Fruit fly (Drosophila melanogaster) whole organism, embryonic: ENCODE measurements around the gene Nsun2.

Experiments used
- ATbp ChIP-seq: fragments of 200-800 bp; sonication (Bioruptor generic); optimal IDR thresholded peaks from 2 replicates; lab custom pipeline; 2017; ENCODE audit warnings: missing biosample characterization, mild to moderate bottlenecking, missing genetic modification characterization, missing genetic modification reagents
- Adf1 ChIP-seq: fragments of 200-800 bp; sonication (Bioruptor generic); IDR thresholded peaks from 2 replicates; pipeline ENCODE4 v1.3.6; 2022; ENCODE audit warnings: missing biosample characterization, missing genetic modification characterization
- B-H1 ChIP-seq: fragments of 200-800 bp; sonication (Bioruptor generic); IDR thresholded peaks from 3 replicates; pipeline ENCODE4 v1.3.6; 2022; ENCODE audit warnings: missing biosample characterization, missing genetic modification characterization
- Blimp-1 ChIP-seq: fragments of 200-800 bp; sonication (Bioruptor generic); optimal IDR thresholded peaks from 3 replicates; lab custom pipeline; 2018; ENCODE audit warnings: missing biosample characterization, missing genetic modification characterization, mild to moderate bottlenecking, moderate library complexity, missing genetic modification reagents
- Bteb2 ChIP-seq: fragments of 200-800 bp; sonication (Bioruptor generic); optimal IDR thresholded peaks from 2 replicates; lab custom pipeline; 2016; ENCODE audit warnings: missing biosample characterization, missing genetic modification characterization
- CG11456 ChIP-seq: fragments of 200-800 bp; sonication (Bioruptor generic); IDR thresholded peaks from 3 replicates; pipeline ENCODE4 v1.3.6; 2022; ENCODE audit warnings: missing biosample characterization, missing genetic modification characterization
- CG11723 ChIP-seq: fragments of 200-800 bp; sonication (Bioruptor generic); optimal IDR thresholded peaks from 2 replicates; lab custom pipeline; 2017; ENCODE audit warnings: missing biosample characterization, mild to moderate bottlenecking, missing genetic modification characterization
- CG13894 ChIP-seq: fragments of 200-800 bp; sonication (Bioruptor generic); optimal IDR thresholded peaks from 3 replicates; lab custom pipeline; 2018; ENCODE audit warnings: missing biosample characterization, mild to moderate bottlenecking, missing genetic modification characterization, moderate library complexity
- CG14441 ChIP-seq: fragments of 200-800 bp; sonication (Bioruptor generic); IDR thresholded peaks from 2 replicates; pipeline ENCODE4 v1.3.6; 2022; ENCODE audit warnings: missing biosample characterization, missing genetic modification characterization
- CG1603 ChIP-seq: fragments of 200-800 bp; sonication (Bioruptor generic); optimal IDR thresholded peaks from 2 replicates; lab custom pipeline; 2019; ENCODE audit warnings: missing biosample characterization, mild to moderate bottlenecking, missing genetic modification characterization, moderate library complexity
- CG17829 ChIP-seq: fragments of 200-800 bp; optimal IDR thresholded peaks from 2 replicates; lab custom pipeline; 2019; ENCODE audit warnings: missing biosample characterization, mild to moderate bottlenecking, missing genetic modification characterization, moderate library complexity
- CG2116 ChIP-seq: fragments of 200-800 bp; sonication (Bioruptor generic); optimal IDR thresholded peaks from 3 replicates; lab custom pipeline; 2018; ENCODE audit warnings: missing biosample characterization, mild to moderate bottlenecking, missing genetic modification characterization
- CG31441 ChIP-seq: fragments of 200-800 bp; sonication (Bioruptor generic); IDR thresholded peaks from 2 replicates; pipeline ENCODE4 v1.3.6; 2022; ENCODE audit warnings: missing biosample characterization, missing genetic modification characterization
- CG34422 ChIP-seq: fragments of 200-800 bp; sonication (Bioruptor generic); IDR thresholded peaks from 3 replicates; pipeline ENCODE4 v1.3.6; 2022; ENCODE audit warnings: missing biosample characterization, missing genetic modification characterization
- CG43689 ChIP-seq: fragments of 200-800 bp; sonication (Bioruptor generic); IDR thresholded peaks from 2 replicates; pipeline ENCODE4 v1.3.6; 2022; ENCODE audit warnings: missing biosample characterization, missing genetic modification characterization
- CG5180 ChIP-seq: fragments of 200-800 bp; sonication (Bioruptor generic); optimal IDR thresholded peaks from 3 replicates; lab custom pipeline; 2017; ENCODE audit warnings: missing biosample characterization, missing genetic modification characterization, mild to moderate bottlenecking, moderate library complexity, missing genetic modification reagents
- CG6272 ChIP-seq: fragments of 200-800 bp; sonication (Bioruptor generic); IDR thresholded peaks from 2 replicates; pipeline ENCODE4 v1.3.6; 2022; ENCODE audit warnings: missing biosample characterization, missing genetic modification characterization
- CG6791 ChIP-seq: fragments of 200-800 bp; sonication (Bioruptor generic); IDR thresholded peaks from 3 replicates; pipeline ENCODE4 v1.3.6; 2022; ENCODE audit warnings: missing biosample characterization, missing genetic modification characterization; ENCODE audit not compliant: partially characterized antibody
- CG6813 ChIP-seq: fragments of 200-800 bp; sonication (Bioruptor generic); optimal IDR thresholded peaks from 2 replicates; lab custom pipeline; 2017; ENCODE audit warnings: missing biosample characterization, missing genetic modification characterization, mild to moderate bottlenecking, moderate library complexity, missing genetic modification reagents
- CG7786 ChIP-seq: fragments of 200-800 bp; sonication (Bioruptor generic); optimal IDR thresholded peaks from 2 replicates; lab custom pipeline; 2016; ENCODE audit warnings: missing biosample characterization, missing genetic modification characterization
- CG7839 ChIP-seq: fragments of 200-800 bp; sonication (Bioruptor generic); optimal IDR thresholded peaks from 3 replicates; lab custom pipeline; 2018; ENCODE audit warnings: missing biosample characterization, mild to moderate bottlenecking, missing genetic modification characterization, moderate library complexity
- CG9932 ChIP-seq: fragments of 200-800 bp; sonication (Bioruptor generic); IDR thresholded peaks from 2 replicates; pipeline ENCODE4 v1.3.6; 2022; ENCODE audit warnings: missing biosample characterization, missing genetic modification characterization
- Dbx ChIP-seq: fragments of 200-800 bp; sonication (Bioruptor generic); IDR thresholded peaks from 3 replicates; pipeline ENCODE4 v1.3.6; 2022; ENCODE audit warnings: missing biosample characterization, missing genetic modification characterization
- Dfd ChIP-seq, 2 experiments: fragments of >200 bp; optimal IDR thresholded peaks; 2 replicates each; lab custom pipeline; 2017; ENCODE audit warnings: missing biosample characterization in 2 of 2, missing genetic modification characterization in 2 of 2
- Doc2 ChIP-seq: fragments of 200-800 bp; sonication (Bioruptor generic); IDR thresholded peaks from 2 replicates; pipeline ENCODE4 v1.3.6; 2022; ENCODE audit warnings: missing biosample characterization, missing genetic modification characterization
- Hmx ChIP-seq: fragments of 200-800 bp; sonication (Bioruptor generic); optimal IDR thresholded peaks from 2 replicates; lab custom pipeline; 2016; ENCODE audit warnings: missing biosample characterization, missing genetic modification characterization
- Lpt ChIP-seq: fragments of >200 bp; optimal IDR thresholded peaks from 2 replicates; lab custom pipeline; 2018; ENCODE audit warnings: missing biosample characterization, missing genetic modification characterization
- MESR4 ChIP-seq: fragments of 200-800 bp; sonication (Bioruptor generic); optimal IDR thresholded peaks from 2 replicates; lab custom pipeline; 2018; ENCODE audit warnings: missing biosample characterization, mild to moderate bottlenecking, missing genetic modification characterization, moderate library complexity
- Max ChIP-seq: fragments of 200-800 bp; sonication (Bioruptor generic); optimal IDR thresholded peaks from 2 replicates; lab custom pipeline; 2016; ENCODE audit warnings: missing biosample characterization, mild to moderate bottlenecking, missing genetic modification characterization
- Mes4 ChIP-seq: fragments of 200-800 bp; sonication (Bioruptor generic); optimal IDR thresholded peaks from 2 replicates; lab custom pipeline; 2016; ENCODE audit warnings: missing biosample characterization, missing genetic modification characterization
- NC2α ChIP-seq: fragments of 200-800 bp; sonication (Bioruptor generic); optimal IDR thresholded peaks from 2 replicates; lab custom pipeline; 2016; ENCODE audit warnings: missing biosample characterization, missing genetic modification characterization
- NfI ChIP-seq: fragments of 200-800 bp; sonication (Bioruptor generic); optimal IDR thresholded peaks from 3 replicates; lab custom pipeline; 2018; ENCODE audit warnings: missing biosample characterization, mild to moderate bottlenecking, missing genetic modification characterization, moderate library complexity
- PHDP ChIP-seq: fragments of 200-800 bp; sonication (Bioruptor generic); optimal IDR thresholded peaks from 3 replicates; lab custom pipeline; 2018; ENCODE audit warnings: missing biosample characterization, mild to moderate bottlenecking, missing genetic modification characterization, moderate library complexity
- bsh ChIP-seq, 2 experiments: fragments of 200-800 bp; sonication (Bioruptor generic); optimal IDR thresholded peaks; 2 replicates each; lab custom pipeline; 2017 to 2018; ENCODE audit warnings: mild to moderate bottlenecking in 2 of 2, missing biosample characterization in 2 of 2, missing genetic modification characterization in 2 of 2, moderate library complexity in 1 of 2
- crc ChIP-seq: fragments of 200-800 bp; sonication (Bioruptor generic); optimal IDR thresholded peaks from 2 replicates; lab custom pipeline; 2016; ENCODE audit warnings: missing biosample characterization, missing genetic modification characterization
- disco-r ChIP-seq: fragments of 200-800 bp; sonication (Bioruptor generic); optimal IDR thresholded peaks from 2 replicates; lab custom pipeline; 2016; ENCODE audit warnings: missing biosample characterization, missing genetic modification characterization
- en ChIP-seq: fragments of 200-800 bp; sonication (Bioruptor generic); optimal IDR thresholded peaks from 2 replicates; lab custom pipeline; 2016; ENCODE audit warnings: missing biosample characterization, missing genetic modification characterization
- esg ChIP-seq: fragments of 200-800 bp; sonication (Bioruptor generic); conservative IDR thresholded peaks from 2 replicates; pipeline ENCODE4 v1.3.6; 2022; ENCODE audit warnings: missing biosample characterization, missing genetic modification characterization
- gcm2 ChIP-seq: fragments of 200-800 bp; sonication (Bioruptor generic); optimal IDR thresholded peaks from 2 replicates; lab custom pipeline; 2016; ENCODE audit warnings: missing biosample characterization, missing genetic modification characterization
- jigr1 ChIP-seq: fragments of 200-800 bp; sonication (Bioruptor generic); IDR thresholded peaks from 3 replicates; pipeline ENCODE4 v1.3.6; 2022; ENCODE audit warnings: missing biosample characterization, missing genetic modification characterization
- jing ChIP-seq: fragments of 200-800 bp; sonication (Bioruptor generic); optimal IDR thresholded peaks from 2 replicates; lab custom pipeline; 2018; ENCODE audit warnings: missing biosample characterization, mild to moderate bottlenecking, missing genetic modification characterization
- jumu ChIP-seq: fragments of 200-800 bp; sonication (Bioruptor generic); optimal IDR thresholded peaks from 3 replicates; lab custom pipeline; 2016; ENCODE audit warnings: missing biosample characterization, missing genetic modification characterization
- ken ChIP-seq: fragments of 200-800 bp; sonication (Bioruptor generic); IDR thresholded peaks from 3 replicates; pipeline ENCODE4 v1.3.6; 2022; ENCODE audit warnings: missing biosample characterization, missing genetic modification characterization
- oc ChIP-seq: fragments of 200-800 bp; sonication (Bioruptor generic); optimal IDR thresholded peaks from 2 replicates; lab custom pipeline; 2018; ENCODE audit warnings: missing biosample characterization, mild to moderate bottlenecking, missing genetic modification characterization, moderate library complexity
- odd ChIP-seq: fragments of 200-800 bp; sonication (Bioruptor generic); optimal IDR thresholded peaks from 2 replicates; lab custom pipeline; 2017; ENCODE audit warnings: missing biosample characterization, mild to moderate bottlenecking, missing genetic modification characterization
- otp ChIP-seq: fragments of 200-800 bp; sonication (Bioruptor generic); IDR thresholded peaks from 3 replicates; pipeline ENCODE4, ENCODE4 v1.3.6; 2022; ENCODE audit warnings: missing biosample characterization, missing genetic modification characterization
- run ChIP-seq: fragments of 200-800 bp; sonication (Bioruptor generic); optimal IDR thresholded peaks from 3 replicates; lab custom pipeline; 2018; ENCODE audit warnings: missing biosample characterization, mild to moderate bottlenecking, missing genetic modification characterization
- sc ChIP-seq, 3 experiments: fragments of >200 bp in 2 of 3; fragments of 200-800 bp in 1 of 3; sonication (Bioruptor generic) in 1 of 3; optimal IDR thresholded peaks; 2 replicates in 2 of 3; 3 replicates in 1 of 3; lab custom pipeline; 2017; ENCODE audit warnings: mild to moderate bottlenecking in 1 of 3, missing biosample characterization in 1 of 3, missing genetic modification characterization in 1 of 3, missing genetic modification reagents in 1 of 3
- sim ChIP-seq: fragments of 200-800 bp; sonication (Bioruptor generic); IDR thresholded peaks from 2 replicates; pipeline ENCODE4 v1.3.6; 2022; ENCODE audit warnings: missing biosample characterization, missing genetic modification characterization
- sug ChIP-seq: fragments of 200-800 bp; optimal IDR thresholded peaks from 2 replicates; lab custom pipeline; 2019; ENCODE audit warnings: missing biosample characterization, mild to moderate bottlenecking, missing genetic modification characterization, moderate library complexity
- wdn ChIP-seq: fragments of 200-800 bp; sonication (Bioruptor generic); IDR thresholded peaks from 2 replicates; pipeline ENCODE4 v1.3.6; 2022; ENCODE audit warnings: missing biosample characterization, missing genetic modification characterization

Gene Nsun2

dm6 chrX:4105830-4106233, 7.7 kb downstream of the Nsun2 start, which contains the start of gene cib (continued):
- TF ChIP-seq odd (GFP tag; lab: Kevin White, UChicago) = no peak
- TF ChIP-seq CG13894 (tag; lab: Kevin White, UChicago) = peak; percentile 57
- 0 out of 3 replicates have a peak, but pooled peaks have one; percentile 34 for TF ChIP-seq CG11456 (GFP tag; lab: Robert Waterston, UW)
- no peak for TF ChIP-seq Dfd (GFP tag; optimal IDR thresholded peaks at IDR 0.05; lab: Kevin White, UChicago)
- peak; percentile 39; the same call in 1 of the 2 replicates for TF ChIP-seq CG31441
- peak; percentile 26 for TF ChIP-seq CG7839 (tag; lab: Kevin White, UChicago)
- peak; percentile 51 for TF ChIP-seq Max (GFP tag; lab: Kevin White, UChicago)
- no peak for TF ChIP-seq crc (GFP tag; lab: Kevin White, UChicago)
- TF ChIP-seq wdn (GFP tag; lab: Robert Waterston, UW) = no peak
- TF ChIP-seq CG9932 = peak; percentile 54
- TF ChIP-seq Mes4 = no peak
- TF ChIP-seq NfI (GFP tag; lab: Kevin White, UChicago) = peak; percentile 26
- TF ChIP-seq Doc2 (GFP tag; lab: Robert Waterston, UW) = no peak
- TF ChIP-seq disco-r (GFP tag; lab: Kevin White, UChicago) = no peak
- no peak for TF ChIP-seq CG43689
- no peak for TF ChIP-seq Bteb2 (GFP tag; lab: Kevin White, UChicago)
- peak; percentile 31 for TF ChIP-seq PHDP (tag; lab: Kevin White, UChicago)
- peak; percentile 68 for TF ChIP-seq CG2116 (GFP tag; lab: Kevin White, UChicago)
- TF ChIP-seq Dbx (GFP tag; lab: Robert Waterston, UW) = peak; percentile 75; the same call in 2 of the 3 replicates
- no peak for TF ChIP-seq Blimp-1 (GFP tag; lab: Kevin White, UChicago)
- peak; percentile 34; the same call in 1 of the 2 replicates for TF ChIP-seq CG6272 (GFP tag; lab: Robert Waterston, UW)
- TF ChIP-seq CG17829 (tag; lab: Kevin White, UChicago) = peak; percentile 72
- TF ChIP-seq Lpt (GFP tag; lab: Kevin White, UChicago) = no peak
- TF ChIP-seq CG5180 = no peak
- TF ChIP-seq sug (tag; lab: Kevin White, UChicago) = peak; percentile 63
- 0 out of 3 replicates have a peak, but pooled peaks have one; percentile 62 for TF ChIP-seq otp (GFP tag; lab: Robert Waterston, UW)
- TF ChIP-seq NC2α (GFP tag; lab: Kevin White, UChicago) = peak; percentile 67
- peak; percentile 66 for TF ChIP-seq MESR4 (GFP tag; lab: Kevin White, UChicago)
- TF ChIP-seq CG14441 (GFP tag; lab: Robert Waterston, UW) = no peak
- TF ChIP-seq jigr1 (GFP tag; lab: Robert Waterston, UW) = no peak
- TF ChIP-seq jumu (GFP tag; lab: Kevin White, UChicago) = no peak
- TF ChIP-seq Adf1 = peak; percentile 37; the same call in 1 of the 2 replicates
- TF ChIP-seq CG1603 (tag; lab: Kevin White, UChicago) = peak; percentile 90
- no peak for TF ChIP-seq esg (GFP tag; lab: Robert Waterston, UW)
- peak; percentile 3 to 7 for TF ChIP-seq bsh (GFP tag; optimal IDR thresholded peaks at IDR 0.05; lab: Kevin White, UChicago)
- TF ChIP-seq sim (GFP tag; lab: Robert Waterston, UW) = no peak
- TF ChIP-seq sc (optimal IDR thresholded peaks at IDR 0.05; lab: Kevin White, UChicago) = no peak
- TF ChIP-seq sc (GFP tag; optimal IDR thresholded peaks at IDR 0.05; lab: Kevin White, UChicago) = no peak
- TF ChIP-seq oc (tag; lab: Kevin White, UChicago) = no peak
- peak; percentile 86 for TF ChIP-seq CG6791 (GFP tag; lab: Robert Waterston, UW)
- TF ChIP-seq run (tag; lab: Kevin White, UChicago) = no peak
- TF ChIP-seq jing = no peak
- no peak for TF ChIP-seq gcm2 (GFP tag; lab: Kevin White, UChicago)
- no peak for TF ChIP-seq CG11723 (GFP tag; lab: Kevin White, UChicago)
- peak; percentile 28; the same call in 1 of the 3 replicates for TF ChIP-seq CG34422 (GFP tag; lab: Robert Waterston, UW)
- TF ChIP-seq CG6813 (GFP tag; lab: Kevin White, UChicago) = no peak
- TF ChIP-seq Hmx (GFP tag; lab: Kevin White, UChicago) = no peak
- TF ChIP-seq CG7786 (GFP tag; lab: Kevin White, UChicago) = no peak
- peak; percentile 45 for TF ChIP-seq ATbp (GFP tag; lab: Kevin White, UChicago)
- 0 out of 3 replicates have a peak, but pooled peaks have one; percentile 39 for TF ChIP-seq ken (GFP tag; lab: Robert Waterston, UW)
- no peak for TF ChIP-seq en (GFP tag; lab: Kevin White, UChicago)
- TF ChIP-seq B-H1 (GFP tag; lab: Robert Waterston, UW) = no peak; the same call in 2 of the 3 replicates
